Worm (Caenorhabditis elegans) whole organism, early embryonic: ENCODE data around the gene rpn-1.

Experiments
- B0310.2 ChIP-seq: sonication (generic microtip); optimal IDR thresholded peaks from 2 replicates; lab custom pipeline; 2016; ENCODE audit warnings: mild to moderate bottlenecking, missing genetic modification characterization, missing compliant biosample characterization
- aly-1 ChIP-seq: sonication (generic microtip); optimal IDR thresholded peaks from 2 replicates; lab custom pipeline; 2016; ENCODE audit warnings: missing genetic modification characterization, missing compliant biosample characterization
- ama-1 ChIP-seq: fragments of 150-350 bp; optimal IDR thresholded peaks from 2 replicates; lab custom pipeline; 2014
- ceh-13 ChIP-seq: fragments of 200-800 bp; sonication (Bioruptor generic); optimal IDR thresholded peaks from 2 replicates; lab custom pipeline; 2018; ENCODE audit warnings: mild to moderate bottlenecking, missing genetic modification characterization, missing compliant biosample characterization
- ceh-36 ChIP-seq: sonication (generic microtip); optimal IDR thresholded peaks from 2 replicates; lab custom pipeline; 2016; ENCODE audit warnings: missing genetic modification characterization, inconsistent platforms, missing compliant biosample characterization
- ets-7 ChIP-seq: sonication (generic microtip); optimal IDR thresholded peaks from 2 replicates; lab custom pipeline; 2016; ENCODE audit warnings: missing genotype, missing genetic modification characterization, missing compliant biosample characterization
- flt-1 ChIP-seq: fragments of 200-800 bp; sonication (Bioruptor generic); IDR thresholded peaks from 2 replicates; pipeline ENCODE4 v1.3.6; 2022; ENCODE audit warnings: missing genetic modification characterization, missing compliant biosample characterization
- hmg-4 ChIP-seq: fragments of 200-800 bp; sonication (Bioruptor generic); optimal IDR thresholded peaks from 2 replicates; lab custom pipeline; 2018; ENCODE audit warnings: mild to moderate bottlenecking, missing genetic modification characterization, missing compliant biosample characterization
- hnd-1 ChIP-seq: sonication (generic microtip); optimal IDR thresholded peaks from 2 replicates; lab custom pipeline; 2016; ENCODE audit warnings: missing genetic modification characterization, missing compliant biosample characterization
- tbx-37 ChIP-seq: fragments of 200-800 bp; sonication (Bioruptor generic); conservative IDR thresholded peaks from 2 replicates; pipeline ENCODE4 v1.3.6; 2022; ENCODE audit warnings: missing genetic modification reagents, missing genetic modification characterization, missing compliant biosample characterization

- TF ChIP-seq ceh-13 (GFP tag; lab: Kevin White, UChicago), result no peak
- TF ChIP-seq tbx-37 (GFP tag; lab: Robert Waterston, UW), result no peak
- no peak for TF ChIP-seq hnd-1 (tag; lab: Kevin White, UChicago)
- TF ChIP-seq B0310.2 (tag; lab: Kevin White, UChicago), result no peak
- TF ChIP-seq hmg-4, result no peak
- no peak for TF ChIP-seq ama-1 (lab: Kevin White, UChicago)
- TF ChIP-seq aly-1 (tag; lab: Kevin White, UChicago), result no peak
- TF ChIP-seq flt-1, result no peak
- no peak for TF ChIP-seq ets-7 (tag; lab: Kevin White, UChicago)
- no peak for TF ChIP-seq ceh-36 (tag; lab: Kevin White, UChicago)
These were observed 18.7 kb upstream of the rpn-1 start, which contains the start of gene cest-6 for ce11 chrIV:6928417-6928816.
